Fruit fly (Drosophila melanogaster): ENCODE measurements around the gene CG18558.
A peak's percentile ranks its signal among the peaks of the same experiment; 100 is the strongest.

The CG18558 gene

dm6 chr2L:2878188-2878587, 33.9 kb upstream of the CG18558 start, which contains the start of the genes Prx6a and Sbat (continued):
- TF ChIP-seq repo (GFP tag; optimal IDR thresholded peaks at IDR 0.05) (peak; percentile 27), Dp (GFP tag; optimal IDR thresholded peaks at IDR 0.05) (peak; percentile 73), mld (GFP tag; IDR thresholded peaks at IDR 0.05; ENCODE audit: partially characterized antibody) (no peak), CG15696 (tag; optimal IDR thresholded peaks at IDR 0.05) (peak; percentile 76), D19B (GFP tag; optimal IDR thresholded peaks at IDR 0.05) (peak; percentile 47), pho (GFP tag; optimal IDR thresholded peaks at IDR 0.05) (peak; percentile 70), nerfin-2 (GFP tag; IDR thresholded peaks at IDR 0.05; ENCODE audit: partially characterized antibody) (no peak), amos (GFP tag; IDR thresholded peaks at IDR 0.05; ENCODE audit: partially characterized antibody) (peak; percentile 33; the same call in 1 of the 2 replicates), ham (GFP tag; IDR thresholded peaks at IDR 0.05) (no peak), CG1529 (GFP tag; optimal IDR thresholded peaks at IDR 0.05) (peak; percentile 11), oc (tag; optimal IDR thresholded peaks at IDR 0.05) (peak; percentile 34), CG1024 (GFP tag; IDR thresholded peaks at IDR 0.05) (0 out of 2 replicates have a peak, but pooled peaks have one; percentile 19), Stat92E (GFP tag; optimal IDR thresholded peaks at IDR 0.05) (peak in 1 of 3 experiments; percentile 35), emc (GFP tag; optimal IDR thresholded peaks at IDR 0.05) (peak; percentile 10), Spps (tag; optimal IDR thresholded peaks at IDR 0.05) (peak; percentile 38), corto (GFP tag; optimal IDR thresholded peaks at IDR 0.05) (no peak), CG30020 (tag; optimal IDR thresholded peaks at IDR 0.05) (peak; percentile 59), lbe (GFP tag; optimal IDR thresholded peaks at IDR 0.05) (peak; percentile 48), CG11093 (GFP tag; IDR thresholded peaks at IDR 0.05) (no peak; the same call in 2 of the 3 replicates), CG11085 (GFP tag; IDR thresholded peaks at IDR 0.05) (peak; percentile 59), Hr3 (GFP tag; optimal IDR thresholded peaks at IDR 0.05) (peak; percentile 56), CG1832 (GFP tag; optimal IDR thresholded peaks at IDR 0.05) (no peak), CG3726 (GFP tag; IDR thresholded peaks at IDR 0.05) (no peak), CG31388 (GFP tag; optimal IDR thresholded peaks at IDR 0.05) (no peak), zen2 (GFP tag; IDR thresholded peaks at IDR 0.05; ENCODE audit: partially characterized antibody) (no peak), Atf3 (GFP tag; optimal IDR thresholded peaks at IDR 0.05) (peak; percentile 40), fd64A (GFP tag; optimal IDR thresholded peaks at IDR 0.05) (no peak), Asciz (GFP tag; optimal IDR thresholded peaks at IDR 0.05) (no peak), CG10274 (GFP tag; optimal IDR thresholded peaks at IDR 0.05) (peak; percentile 40), Hey (tag; optimal IDR thresholded peaks at IDR 0.05) (peak; percentile 2), CG10462 (GFP tag; optimal IDR thresholded peaks at IDR 0.05) (peak; percentile 7), trh (GFP tag; optimal IDR thresholded peaks at IDR 0.05) (peak; percentile 66), CG17612 (GFP tag; IDR thresholded peaks at IDR 0.05) (no peak), crp (GFP tag; optimal IDR thresholded peaks at IDR 0.05) (peak; percentile 93 to 98), zen (tag; optimal IDR thresholded peaks at IDR 0.05) (peak; percentile 72), CG3838 (GFP tag; optimal IDR thresholded peaks at IDR 0.05) (peak; percentile 4), wek (GFP tag; optimal IDR thresholded peaks at IDR 0.05) (no peak), CG4424 (GFP tag; optimal IDR thresholded peaks at IDR 0.05) (peak; percentile 37), gce (GFP tag; IDR thresholded peaks at IDR 0.05) (no peak), kay (GFP tag; optimal IDR thresholded peaks at IDR 0.05) (peak; percentile 78), CG4282 (GFP tag; optimal IDR thresholded peaks at IDR 0.05) (peak; percentile 36), z (GFP tag; IDR thresholded peaks at IDR 0.05) (no peak), Blimp-1 (GFP tag; optimal IDR thresholded peaks at IDR 0.05) (peak; percentile 58), hb (GFP tag; IDR thresholded peaks at IDR 0.05; ENCODE audit: partially characterized antibody) (no peak), CG17359 (tag; optimal IDR thresholded peaks at IDR 0.05) (peak; percentile 72), CG12219 (GFP tag; optimal IDR thresholded peaks at IDR 0.05) (peak; percentile 45), sc (optimal IDR thresholded peaks at IDR 0.05) (no peak), sc (GFP tag; optimal IDR thresholded peaks at IDR 0.05) (no peak), CG4820 (GFP tag; optimal IDR thresholded peaks at IDR 0.05) (peak; percentile 64), CG1792 (GFP tag; optimal IDR thresholded peaks at IDR 0.05) (peak; percentile 52)
